Fruit fly (Drosophila melanogaster) whole organism, pupa: ENCODE data around the gene CalpC.

Experiments
- CG32121 ChIP-seq: fragments of 200-800 bp; sonication (Bioruptor generic); IDR thresholded peaks from 2 replicates; pipeline ENCODE4 v1.3.6; 2022; ENCODE audit warnings: missing biosample characterization, missing genetic modification characterization
- Ets98B ChIP-seq: fragments of 200-800 bp; sonication (Bioruptor generic); IDR thresholded peaks from 2 replicates; pipeline ENCODE4 v1.3.6; 2022; ENCODE audit warnings: missing biosample characterization, missing genetic modification characterization
- Pif1A ChIP-seq: fragments of 200-800 bp; sonication (Bioruptor generic); optimal IDR thresholded peaks from 3 replicates; lab custom pipeline; 2016; ENCODE audit warnings: missing biosample characterization, missing genetic modification characterization
- gl ChIP-seq: fragments of 200-800 bp; sonication (Bioruptor generic); optimal IDR thresholded peaks from 2 replicates; lab custom pipeline; 2018; ENCODE audit warnings: missing biosample characterization, mild to moderate bottlenecking, missing genetic modification characterization

DNA sequence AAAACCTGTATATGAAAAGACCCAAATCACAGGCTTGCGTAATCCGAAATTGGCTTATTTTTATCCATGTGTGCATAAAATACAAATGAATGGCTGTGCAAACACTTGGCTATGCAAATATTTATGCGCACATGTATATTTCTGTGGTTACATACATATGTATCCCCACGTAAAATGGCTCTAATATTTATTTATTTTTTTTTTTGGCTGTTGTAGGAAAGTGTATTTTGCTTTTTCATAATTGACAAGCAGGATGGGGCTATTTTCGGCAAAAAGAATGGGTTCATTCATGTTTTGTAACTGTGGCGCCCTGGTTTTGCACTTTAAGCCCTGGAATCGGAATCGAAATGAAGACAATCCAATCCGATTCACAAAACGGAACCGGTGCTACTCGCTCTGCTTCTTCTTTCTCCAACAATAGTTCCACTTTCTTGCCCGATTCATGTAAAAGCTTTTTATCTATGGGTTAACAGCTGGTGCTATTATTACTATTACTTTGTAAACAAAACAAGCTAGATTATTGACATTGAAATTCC, 9.6 kb downstream of the CalpC start:
- peak; percentile 90 for TF ChIP-seq CG32121
- TF ChIP-seq Pif1A (GFP tag; lab: Kevin White, UChicago): peak; percentile 80
- TF ChIP-seq Ets98B (GFP tag; lab: Robert Waterston, UW): peak; percentile 87
- TF ChIP-seq gl (tag; lab: Kevin White, UChicago): no peak
